Worm (Caenorhabditis elegans): ENCODE measurements around the gene C05D11.1.

Gene C05D11.1

DNA sequence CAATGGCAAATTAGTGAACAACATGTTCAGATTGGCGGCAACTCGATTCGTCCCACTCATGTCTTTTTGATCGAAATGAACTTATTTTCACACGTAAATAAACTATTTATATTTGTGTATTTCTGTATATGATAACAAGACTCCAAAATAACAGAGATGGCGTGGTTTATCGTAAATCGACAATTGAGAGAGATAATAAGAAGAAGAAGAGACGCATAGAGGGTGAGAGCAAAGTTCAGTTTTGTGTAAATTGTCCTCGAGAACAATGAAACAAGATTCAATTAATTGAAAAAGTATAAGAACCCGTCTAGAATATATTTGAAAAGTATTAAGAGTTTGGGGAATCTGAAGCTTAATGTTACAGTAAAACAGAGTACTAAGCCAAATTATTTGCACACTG lies 25.0 kb upstream of the C05D11.1 start:
- no peak for TF ChIP-seq nhr-48 (tag; optimal IDR thresholded peaks at IDR 0.05)
- no peak for TF ChIP-seq dmd-9 (GFP tag; IDR thresholded peaks at IDR 0.05)
- TF ChIP-seq dve-1 (tag; optimal IDR thresholded peaks at IDR 0.05; ENCODE audit: insufficient read depth) = peak; percentile 24
- TF ChIP-seq dmd-6 (GFP tag; IDR thresholded peaks at IDR 0.05) = peak; percentile 15; the same call in 1 of the 2 replicates
- no peak for TF ChIP-seq unc-130 (GFP tag; optimal IDR thresholded peaks at IDR 0.05)
- no peak for TF ChIP-seq aly-2 (tag; optimal IDR thresholded peaks at IDR 0.05)
- peak; percentile 36 for TF ChIP-seq nhr-28 (tag; optimal IDR thresholded peaks at IDR 0.05)
- no peak for TF ChIP-seq saeg-2 (GFP tag; IDR thresholded peaks at IDR 0.05)
- peak; percentile 14 for TF ChIP-seq R02D3.7 (tag; optimal IDR thresholded peaks at IDR 0.05)
- TF ChIP-seq zfp-3 (GFP tag; conservative IDR thresholded peaks at IDR 0.05) = no peak
- TF ChIP-seq unc-62 (GFP tag; optimal IDR thresholded peaks at IDR 0.05 in 1 of 2) = no peak
- no peak for TF ChIP-seq unc-62 (tag; optimal IDR thresholded peaks at IDR 0.05)
- no peak for TF ChIP-seq zag-1 (tag; optimal IDR thresholded peaks at IDR 0.05)
- TF ChIP-seq lsy-2 (tag; optimal IDR thresholded peaks at IDR 0.05) = peak in 1 of 2 experiments; percentile 16
- no peak for TF ChIP-seq daf-12 (tag; optimal IDR thresholded peaks at IDR 0.05)
- TF ChIP-seq rbr-2 (tag; optimal IDR thresholded peaks at IDR 0.05) = no peak
- TF ChIP-seq ceh-44 (GFP tag; IDR thresholded peaks at IDR 0.05) = no peak
- no peak for TF ChIP-seq Y105C5A.15 (GFP tag; IDR thresholded peaks at IDR 0.05)
- no peak for TF ChIP-seq pqm-1 (tag; optimal IDR thresholded peaks at IDR 0.05)
- TF ChIP-seq ces-1 (GFP tag; optimal IDR thresholded peaks at IDR 0.05) = no peak
- no peak for TF ChIP-seq tag-97 (GFP tag; IDR thresholded peaks at IDR 0.05)
- TF ChIP-seq fkh-10 (GFP tag; optimal IDR thresholded peaks at IDR 0.05) = no peak
- TF ChIP-seq zip-11 (GFP tag; IDR thresholded peaks at IDR 0.05) = no peak
- TF ChIP-seq lin-1 (GFP tag; IDR thresholded peaks at IDR 0.05) = no peak
- no peak for TF ChIP-seq unc-39 (tag; optimal IDR thresholded peaks at IDR 0.05)
- TF ChIP-seq egl-27 (tag; optimal IDR thresholded peaks at IDR 0.05) = no peak
- no peak for TF ChIP-seq snpc-1.2 (GFP tag; IDR thresholded peaks at IDR 0.05)
- peak; percentile 35 for TF ChIP-seq T20F7.1 (GFP tag; optimal IDR thresholded peaks at IDR 0.05)
- TF ChIP-seq nhr-10 (tag; optimal IDR thresholded peaks at IDR 0.05) = no peak
- no peak for TF ChIP-seq ceh-32 (tag; optimal IDR thresholded peaks at IDR 0.05; ENCODE audit: poor library complexity)
- TF ChIP-seq mdl-1 (tag; optimal IDR thresholded peaks at IDR 0.05) = no peak
- no peak for TF ChIP-seq nhr-76 (tag; optimal IDR thresholded peaks at IDR 0.05)

DNA sequence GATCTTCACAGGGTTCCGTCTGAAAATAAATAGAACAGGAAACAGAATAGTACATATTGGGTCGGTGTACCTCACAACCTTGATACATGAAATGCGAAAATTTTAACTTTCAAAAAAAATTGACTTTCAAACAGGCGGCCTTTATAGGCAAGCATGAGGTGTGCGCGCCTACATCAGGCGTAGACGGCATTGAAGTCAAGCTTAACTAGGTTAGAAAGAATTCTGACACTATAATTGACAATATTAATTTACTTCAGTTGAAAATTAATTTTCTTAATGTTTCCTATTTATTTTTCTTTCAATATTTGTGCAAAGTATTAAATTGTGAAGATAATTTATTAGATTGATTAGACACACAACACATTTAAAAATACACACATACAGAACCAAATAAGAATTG lies 24.5 kb upstream of the C05D11.1 start, which contains the start of gene C05D11.5:
Gene C05D11.5, minus strand, starts transcription at position 101 of the 400 bp plus-strand sequence.
- no peak for TF ChIP-seq aha-1 (tag)
- TF ChIP-seq mdl-1 (tag; optimal IDR thresholded peaks at IDR 0.05) = no peak
- no peak for TF ChIP-seq nhr-77 (tag; optimal IDR thresholded peaks at IDR 0.05)
- TF ChIP-seq nhr-25 (tag; optimal IDR thresholded peaks at IDR 0.05; ENCODE audit: borderline replicate concordance, insufficient read depth) = no peak
- TF ChIP-seq nhr-42 (GFP tag; IDR thresholded peaks at IDR 0.05) = no peak
- TF ChIP-seq duxl-1 (tag; optimal IDR thresholded peaks at IDR 0.05; ENCODE audit: poor library complexity) = no peak
- TF ChIP-seq mes-2 (tag; optimal IDR thresholded peaks at IDR 0.05; ENCODE audit: poor library complexity, severe bottlenecking) = no peak
- no peak for TF ChIP-seq snpc-4 (tag; optimal IDR thresholded peaks at IDR 0.05)
- TF ChIP-seq ztf-11 (tag; optimal IDR thresholded peaks at IDR 0.05) = no peak
- no peak for TF ChIP-seq vab-7 (GFP tag; IDR thresholded peaks at IDR 0.05)
- no peak for TF ChIP-seq nhr-237 (tag; optimal IDR thresholded peaks at IDR 0.05)
- TF ChIP-seq lin-1 (GFP tag; IDR thresholded peaks at IDR 0.05) = no peak

All from whole organism, L4 larva.